Fruit fly (Drosophila melanogaster): Measurements from ENCODE around the gene mRpL39.

Gene mRpL39

DNA sequence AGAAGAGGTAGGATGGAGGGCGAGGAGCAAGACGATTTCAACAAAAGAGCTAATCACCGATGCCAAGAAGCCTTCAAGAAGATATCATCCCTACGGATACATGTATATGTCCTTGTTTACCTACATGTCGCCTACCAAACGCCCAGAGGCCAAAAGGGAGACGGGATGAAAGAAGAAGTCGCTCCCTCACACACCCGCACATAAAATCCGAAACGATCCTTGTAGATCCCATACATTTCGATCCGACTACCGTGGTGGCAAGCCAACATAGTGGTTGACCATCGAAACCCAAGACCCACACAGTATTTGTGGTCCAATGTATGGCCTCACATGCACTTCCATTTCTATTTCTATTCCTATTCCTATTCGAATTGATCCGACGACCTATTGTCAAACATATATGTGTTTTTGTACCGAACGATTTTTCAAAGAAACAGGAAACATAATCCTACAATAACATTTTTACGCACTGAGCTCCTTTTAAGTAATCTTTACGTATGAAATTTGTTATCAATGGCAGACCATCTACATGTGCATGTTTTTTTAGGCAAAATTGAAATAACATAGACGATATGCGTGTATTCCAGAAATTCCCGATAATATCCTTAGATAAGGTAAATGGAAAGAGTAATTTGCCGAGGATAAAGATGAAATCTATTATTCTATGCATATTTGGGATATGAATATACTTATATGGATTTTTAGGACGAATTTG, 40.7 kb downstream of the mRpL39 start:
- TF ChIP-seq N (GFP tag; optimal IDR thresholded peaks at IDR 0.05) (no peak), fru (GFP tag; optimal IDR thresholded peaks at IDR 0.05) (no peak), jim (GFP tag; optimal IDR thresholded peaks at IDR 0.05) (no peak), OdsH (GFP tag; optimal IDR thresholded peaks at IDR 0.05) (no peak), rgr (GFP tag; optimal IDR thresholded peaks at IDR 0.05) (no peak), GATAd (GFP tag; optimal IDR thresholded peaks at IDR 0.05) (no peak), usp (GFP tag; optimal IDR thresholded peaks at IDR 0.05) (no peak), Hr83 (GFP tag; optimal IDR thresholded peaks at IDR 0.05; ENCODE audit: poor library complexity, severe bottlenecking) (no peak), Rel (GFP tag; optimal IDR thresholded peaks at IDR 0.05) (no peak), Rel (tag; optimal IDR thresholded peaks at IDR 0.05) (no peak), HLH106 (tag; optimal IDR thresholded peaks at IDR 0.05) (no peak), tai (GFP tag; optimal IDR thresholded peaks at IDR 0.05) (no peak)

- TF ChIP-seq CG9705 (GFP tag; optimal IDR thresholded peaks at IDR 0.05) (no peak), Vsx2 (GFP tag; optimal IDR thresholded peaks at IDR 0.05; ENCODE audit: partially characterized antibody) (no peak), CG32264 (GFP tag; optimal IDR thresholded peaks at IDR 0.05) (no peak), fru (GFP tag; optimal IDR thresholded peaks at IDR 0.05) (no peak), psq (GFP tag; optimal IDR thresholded peaks at IDR 0.05) (no peak), HLH106 (tag; optimal IDR thresholded peaks at IDR 0.05) (no peak), GATAd (GFP tag; optimal IDR thresholded peaks at IDR 0.05) (no peak), h (GFP tag; optimal IDR thresholded peaks at IDR 0.05) (no peak), Dfd (GFP tag; optimal IDR thresholded peaks at IDR 0.05) (no peak), dl (GFP tag; optimal IDR thresholded peaks at IDR 0.05; ENCODE audit: insufficient read depth in 1 of 2, partially characterized antibody in 2 of 2) (no peak), N (GFP tag; optimal IDR thresholded peaks at IDR 0.05) (no peak), pan (optimal IDR thresholded peaks at IDR 0.05) (no peak), Jra (GFP tag; optimal IDR thresholded peaks at IDR 0.05) (no peak), Dif (GFP tag; optimal IDR thresholded peaks at IDR 0.05; ENCODE audit: partially characterized antibody) (no peak), lola (GFP tag; optimal IDR thresholded peaks at IDR 0.05) (no peak), foxo (GFP tag; optimal IDR thresholded peaks at IDR 0.05) (no peak), CrebA (GFP tag; optimal IDR thresholded peaks at IDR 0.05; ENCODE audit: borderline replicate concordance) (no peak), Hnf4 (GFP tag; optimal IDR thresholded peaks at IDR 0.05) (no peak)
Measured at dm6 chr3L:14957033-14957328, 42.5 kb downstream of the mRpL39 start.

DNA sequence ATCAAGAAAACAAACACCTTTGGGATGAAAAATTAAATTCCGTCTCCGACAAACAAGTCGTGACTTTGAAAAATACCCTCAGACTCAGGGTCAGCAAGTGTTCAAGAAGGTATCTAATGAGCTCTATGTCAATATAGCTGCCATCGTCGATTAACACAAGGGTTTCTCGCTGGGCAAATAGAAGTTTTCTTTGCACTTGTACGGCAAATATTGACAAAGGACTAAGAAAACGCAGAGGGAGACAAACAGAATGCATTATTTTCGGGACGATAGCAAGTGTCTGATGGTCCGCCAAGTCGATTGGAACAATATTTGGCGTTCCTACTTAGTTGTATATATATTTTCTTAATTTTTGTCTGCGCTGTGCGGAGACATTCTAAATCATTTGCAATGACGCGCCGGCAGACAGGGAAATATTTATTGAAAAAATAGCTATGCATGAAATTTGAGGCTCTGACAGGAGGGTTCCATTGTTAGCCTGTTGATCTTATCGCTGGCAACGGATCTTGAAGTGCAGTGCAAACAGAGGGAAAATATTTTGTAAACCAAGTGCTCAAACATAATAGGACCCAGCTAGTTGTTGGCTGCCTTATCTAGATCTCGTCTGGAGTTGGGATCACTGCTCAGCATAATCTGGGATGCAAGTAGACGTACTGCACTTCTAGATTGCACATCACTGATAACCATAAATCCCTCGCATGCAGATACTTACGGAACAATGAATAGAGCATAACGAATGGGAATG, 43.0 kb downstream of the mRpL39 start:
- no peak for TF ChIP-seq Sp1 (GFP tag; optimal IDR thresholded peaks at IDR 0.05)
- no peak for TF ChIP-seq CrebA (GFP tag; optimal IDR thresholded peaks at IDR 0.05; ENCODE audit: borderline replicate concordance)
- no peak for TF ChIP-seq br (GFP tag; optimal IDR thresholded peaks at IDR 0.05)
- no peak for TF ChIP-seq foxo (GFP tag; optimal IDR thresholded peaks at IDR 0.05)
- no peak for TF ChIP-seq sv (GFP tag; optimal IDR thresholded peaks at IDR 0.05)
- no peak for TF ChIP-seq rgr (GFP tag; optimal IDR thresholded peaks at IDR 0.05)
- no peak for TF ChIP-seq usp (GFP tag; optimal IDR thresholded peaks at IDR 0.05)
- no peak for TF ChIP-seq sage (GFP tag; optimal IDR thresholded peaks at IDR 0.05)
- TF ChIP-seq Jra (GFP tag; optimal IDR thresholded peaks at IDR 0.05): no peak

DNA sequence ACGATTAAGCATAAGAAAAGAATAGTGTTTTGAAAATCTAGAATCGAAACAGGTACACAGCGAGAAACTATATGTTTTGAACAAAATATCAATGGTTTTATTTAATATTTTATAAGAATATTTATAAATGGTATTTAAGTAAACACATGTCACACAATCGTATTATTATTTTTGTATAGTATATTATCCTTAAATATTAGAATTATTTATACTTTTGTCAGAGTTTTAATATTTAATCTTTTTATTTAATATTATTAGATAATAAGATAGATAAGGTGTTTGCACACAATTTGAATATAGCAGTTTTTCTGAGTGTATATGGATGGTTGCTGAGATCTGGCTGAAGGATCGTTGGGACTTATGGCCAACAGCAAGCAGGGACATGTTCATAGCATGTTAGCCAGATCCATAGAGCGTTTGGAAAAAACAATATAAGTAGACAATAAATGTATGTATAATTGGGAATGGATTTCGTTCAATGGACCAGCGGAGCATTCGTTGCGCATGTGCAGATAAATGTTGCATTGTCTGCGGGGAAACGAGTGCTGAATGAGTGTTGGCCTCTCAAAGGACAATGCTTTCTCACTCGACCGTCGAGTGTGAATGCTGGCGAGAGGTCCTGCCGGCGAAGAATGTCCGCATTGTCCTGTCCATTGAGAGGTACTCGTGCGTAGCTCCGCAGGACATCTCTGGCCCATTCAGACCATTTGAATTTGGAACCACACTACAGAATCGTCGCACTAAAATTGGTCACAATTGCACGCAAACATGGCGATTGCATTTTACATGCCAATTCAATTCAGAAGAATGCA, 46.4 kb downstream of the mRpL39 start:
- TF ChIP-seq dmrt93B (GFP tag; optimal IDR thresholded peaks at IDR 0.05) (no peak), lola (GFP tag; optimal IDR thresholded peaks at IDR 0.05) (no peak), Dif (GFP tag; optimal IDR thresholded peaks at IDR 0.05; ENCODE audit: partially characterized antibody) (no peak), psq (GFP tag; optimal IDR thresholded peaks at IDR 0.05) (no peak), Sp1 (GFP tag; optimal IDR thresholded peaks at IDR 0.05) (no peak), Myc (optimal IDR thresholded peaks at IDR 0.05) (no peak), N (GFP tag; optimal IDR thresholded peaks at IDR 0.05) (no peak), sage (GFP tag; optimal IDR thresholded peaks at IDR 0.05) (no peak), h (GFP tag; optimal IDR thresholded peaks at IDR 0.05) (no peak), Hr78 (GFP tag; optimal IDR thresholded peaks at IDR 0.05) (no peak), rgr (GFP tag; optimal IDR thresholded peaks at IDR 0.05) (no peak), GATAd (GFP tag; optimal IDR thresholded peaks at IDR 0.05) (no peak)

Data from whole organism, wandering third instar larva.